Worm (Caenorhabditis elegans) whole organism, midembryonic: ENCODE results near the gene cutl-21.

ENCODE experiments used
- T22C8.4 ChIP-seq: fragments of 200-800 bp; sonication (Bioruptor generic); IDR thresholded peaks from 2 replicates; pipeline ENCODE4 v1.3.6; 2022; ENCODE audit warnings: missing genetic modification characterization, missing compliant biosample characterization
- cog-1 ChIP-seq: sonication (generic microtip); optimal IDR thresholded peaks from 2 replicates; lab custom pipeline; 2016; ENCODE audit warnings: missing genetic modification characterization, missing compliant biosample characterization
- flt-1 ChIP-seq: fragments of 200-800 bp; sonication (Bioruptor generic); IDR thresholded peaks from 2 replicates; pipeline ENCODE4 v1.3.6; 2022; ENCODE audit warnings: missing genetic modification characterization, missing compliant biosample characterization
- klf-2 ChIP-seq: fragments of 200-800 bp; sonication (Bioruptor generic); conservative IDR thresholded peaks from 2 replicates; pipeline ENCODE4 v1.3.6; 2022; ENCODE audit warnings: missing genetic modification reagents, missing genetic modification characterization, missing compliant biosample characterization
- ref-1 ChIP-seq: fragments of 200-800 bp; sonication (Bioruptor generic); conservative IDR thresholded peaks from 2 replicates; pipeline ENCODE4 v1.3.6; 2022; ENCODE audit warnings: missing genetic modification reagents, missing genetic modification characterization, missing compliant biosample characterization
- tab-1 ChIP-seq: fragments of 200-800 bp; sonication (Bioruptor generic); IDR thresholded peaks from 2 replicates; pipeline ENCODE4 v1.3.6; 2022; ENCODE audit warnings: missing genetic modification characterization, missing compliant biosample characterization
- ztf-23 ChIP-seq: fragments of 200-800 bp; sonication (Bioruptor generic); IDR thresholded peaks from 2 replicates; pipeline ENCODE4 v1.3.6; 2022; ENCODE audit warnings: missing genetic modification reagents, missing genetic modification characterization, missing compliant biosample characterization

- TF ChIP-seq ref-1 (GFP tag; lab: Robert Waterston, UW) (no peak), flt-1 (GFP tag; lab: Robert Waterston, UW) (no peak), klf-2 (no peak), ztf-23 (GFP tag; lab: Robert Waterston, UW) (no peak), T22C8.4 (GFP tag; lab: Robert Waterston, UW) (no peak), cog-1 (no peak), tab-1 (no peak)
These were observed 46.6 kb upstream of the cutl-21 start, which contains the start of gene chil-10 for ce11 chrX:957581-957980.
